Worm (Caenorhabditis elegans): ENCODE data around the gene nhr-54.

- TF ChIP-seq ama-1 (optimal IDR thresholded peaks at IDR 0.05): no peak
- no peak for TF ChIP-seq ama-1 (GFP tag; optimal IDR thresholded peaks at IDR 0.05)
- no peak for TF ChIP-seq dpff-1 (tag; optimal IDR thresholded peaks at IDR 0.05)
- TF ChIP-seq F23B12.7 (tag; optimal IDR thresholded peaks at IDR 0.05; ENCODE audit: insufficient read depth): no peak
- no peak for TF ChIP-seq zfh-2 (GFP tag; conservative IDR thresholded peaks at IDR 0.05)
- TF ChIP-seq cebp-2 (GFP tag; IDR thresholded peaks at IDR 0.05): no peak
- no peak for TF ChIP-seq F39B2.1 (GFP tag; IDR thresholded peaks at IDR 0.05)
- no peak for TF ChIP-seq unc-130 (GFP tag; optimal IDR thresholded peaks at IDR 0.05)
- no peak for TF ChIP-seq Y53F4B.3 (GFP tag; IDR thresholded peaks at IDR 0.05)
Measured at ce11 chrV:16526858-16527257, 21.1 kb upstream of the nhr-54 start, which contains the start of gene F36D3.8.
